Fruit fly (Drosophila melanogaster) whole organism, adult: ENCODE results near the gene GckIII.
A peak's percentile ranks its signal among the peaks of the same experiment; 100 is the strongest.

Source experiments
- CG11617 ChIP-seq: fragments of 200-800 bp; sonication (Bioruptor generic); optimal IDR thresholded peaks from 2 replicates; lab custom pipeline; 2017; ENCODE audit warnings: mild to moderate bottlenecking, missing biosample characterization, missing genetic modification reagents, missing genetic modification characterization
- CG12768 ChIP-seq: fragments of 200-800 bp; sonication (Bioruptor generic); optimal IDR thresholded peaks from 2 replicates; lab custom pipeline; 2017; ENCODE audit warnings: missing biosample characterization, missing genetic modification characterization, mild to moderate bottlenecking, moderate library complexity, missing genetic modification reagents
- CG14711 ChIP-seq: fragments of 200-800 bp; sonication (Bioruptor generic); optimal IDR thresholded peaks from 2 replicates; lab custom pipeline; 2018; ENCODE audit warnings: missing biosample characterization, mild to moderate bottlenecking, missing genetic modification characterization, moderate library complexity
- CG1620 ChIP-seq: fragments of 200-800 bp; sonication (Bioruptor generic); optimal IDR thresholded peaks from 2 replicates; lab custom pipeline; 2016; ENCODE audit warnings: missing biosample characterization, missing genetic modification characterization
- CG33017 ChIP-seq: fragments of 200-800 bp; sonication (Bioruptor generic); optimal IDR thresholded peaks from 2 replicates; lab custom pipeline; 2018; ENCODE audit warnings: missing biosample characterization, mild to moderate bottlenecking, missing genetic modification characterization, moderate library complexity
- CG5204 ChIP-seq: fragments of 200-800 bp; sonication (Bioruptor generic); optimal IDR thresholded peaks from 2 replicates; lab custom pipeline; 2016; ENCODE audit warnings: missing biosample characterization, missing genetic modification characterization
- CG7045 ChIP-seq: fragments of 200-800 bp; sonication (Bioruptor generic); optimal IDR thresholded peaks from 2 replicates; lab custom pipeline; 2017; ENCODE audit warnings: missing biosample characterization, mild to moderate bottlenecking, missing genetic modification characterization
- CG7101 ChIP-seq: fragments of 200-800 bp; sonication (Bioruptor generic); optimal IDR thresholded peaks from 2 replicates; lab custom pipeline; 2018; ENCODE audit warnings: missing biosample characterization, mild to moderate bottlenecking, missing genetic modification characterization, moderate library complexity
- Clk ChIP-seq: fragments of 200-800 bp; sonication (Bioruptor generic); optimal IDR thresholded peaks from 2 replicates; lab custom pipeline; 2017; ENCODE audit warnings: missing biosample characterization, missing genetic modification characterization
- Crg-1 ChIP-seq: fragments of 200-800 bp; sonication (Bioruptor generic); optimal IDR thresholded peaks from 2 replicates; lab custom pipeline; 2016; ENCODE audit warnings: missing biosample characterization, missing genetic modification characterization
- Hr96 ChIP-seq: fragments of 200-800 bp; sonication (Bioruptor generic); optimal IDR thresholded peaks from 2 replicates; lab custom pipeline; 2016; ENCODE audit warnings: missing biosample characterization, missing genetic modification characterization
- bab1 ChIP-seq: fragments of 200-800 bp; sonication (Bioruptor generic); optimal IDR thresholded peaks from 3 replicates; lab custom pipeline; 2019; ENCODE audit warnings: missing biosample characterization, mild to moderate bottlenecking, missing genetic modification characterization, moderate library complexity
- kay ChIP-seq: fragments of 200-800 bp; sonication (Bioruptor generic); peaks from one replicate; lab custom pipeline; 2016; ENCODE audit warnings: missing biosample characterization, missing genetic modification characterization, borderline replicate concordance
- ovo ChIP-seq: fragments of 200-800 bp; sonication (Bioruptor generic); optimal IDR thresholded peaks from 2 replicates; lab custom pipeline; 2016; ENCODE audit warnings: missing biosample characterization, missing genetic modification characterization
- pad ChIP-seq: fragments of 200-800 bp; sonication (Bioruptor generic); optimal IDR thresholded peaks from 3 replicates; lab custom pipeline; 2017; ENCODE audit warnings: missing biosample characterization, missing genetic modification characterization, mild to moderate bottlenecking, moderate library complexity, missing genetic modification reagents
- tj ChIP-seq: fragments of 200-800 bp; sonication (Bioruptor generic); optimal IDR thresholded peaks from 3 replicates; lab custom pipeline; 2017; ENCODE audit warnings: missing biosample characterization, mild to moderate bottlenecking, missing genetic modification characterization, moderate library complexity
- toe ChIP-seq: fragments of 200-800 bp; sonication (Bioruptor generic); optimal IDR thresholded peaks from 2 replicates; lab custom pipeline; 2016; ENCODE audit warnings: missing biosample characterization, missing genetic modification characterization

Gene GckIII

dm6 chr3R:17133897-17134296 is 48.6 kb downstream of the GckIII start, which contains the start of gene CG31267:
CG31267 (plus strand) TSS chr3R:17134197.
- TF ChIP-seq CG33017 (tag; lab: Kevin White, UChicago) (no peak), ovo (GFP tag; lab: Kevin White, UChicago) (no peak), CG14711 (no peak), tj (GFP tag; lab: Kevin White, UChicago) (no peak), Crg-1 (no peak), CG7101 (tag; lab: Kevin White, UChicago) (no peak), CG11617 (GFP tag; lab: Kevin White, UChicago) (no peak), toe (no peak), CG12768 (GFP tag; lab: Kevin White, UChicago) (no peak), kay (no peak), pad (GFP tag; lab: Kevin White, UChicago) (no peak), Clk (GFP tag; lab: Kevin White, UChicago) (no peak), Hr96 (GFP tag; lab: Kevin White, UChicago) (no peak), bab1 (no peak), CG1620 (GFP tag; lab: Kevin White, UChicago) (no peak), CG5204 (GFP tag; lab: Kevin White, UChicago) (no peak), CG7045 (no peak)

dm6 chr3R:17135747-17136146 is 50.4 kb downstream of the GckIII start, which contains the start of gene CG5246:
CG5246 (plus strand) TSS chr3R:17136111.
- TF ChIP-seq CG7101 (tag; lab: Kevin White, UChicago) (no peak), Hr96 (GFP tag; lab: Kevin White, UChicago) (peak; percentile 1), kay (peak; percentile 52)
